Worm (Caenorhabditis elegans): ENCODE data around the gene C18A3.7.

The C18A3.7 gene

ce11 chrII:5725094-5725493 is 5.1 kb downstream of the C18A3.7 start (continued):
- no peak for TF ChIP-seq zfp-2 (tag; optimal IDR thresholded peaks at IDR 0.05)
- no peak for TF ChIP-seq ama-1 (optimal IDR thresholded peaks at IDR 0.05)
- no peak for TF ChIP-seq tra-1 (GFP tag; IDR thresholded peaks at IDR 0.05)
- TF ChIP-seq madf-5 (GFP tag; IDR thresholded peaks at IDR 0.05), result no peak
- no peak for TF ChIP-seq nhr-10 (tag; optimal IDR thresholded peaks at IDR 0.05)
- TF ChIP-seq attf-4 (tag; optimal IDR thresholded peaks at IDR 0.05), result no peak
- peak; percentile 61 for TF ChIP-seq ceh-28 (tag; optimal IDR thresholded peaks at IDR 0.05)
- no peak for TF ChIP-seq madf-9 (GFP tag; conservative IDR thresholded peaks at IDR 0.05)
- no peak for TF ChIP-seq nhr-76 (tag; optimal IDR thresholded peaks at IDR 0.05)
- no peak for TF ChIP-seq F44E2.7 (GFP tag; IDR thresholded peaks at IDR 0.05)
- peak; percentile 61 for TF ChIP-seq F37D6.2 (tag; optimal IDR thresholded peaks at IDR 0.05)
- no peak for TF ChIP-seq dmd-9 (GFP tag; IDR thresholded peaks at IDR 0.05)
- TF ChIP-seq nhr-6 (tag; optimal IDR thresholded peaks at IDR 0.05), result no peak
- no peak for TF ChIP-seq unc-39 (tag; optimal IDR thresholded peaks at IDR 0.05)
- TF ChIP-seq ceh-62 (tag; optimal IDR thresholded peaks at IDR 0.05), result no peak
- no peak for TF ChIP-seq ZK337.2 (GFP tag; IDR thresholded peaks at IDR 0.05)
- TF ChIP-seq tag-97 (GFP tag; IDR thresholded peaks at IDR 0.05), result no peak
- no peak for TF ChIP-seq nhr-237 (tag; optimal IDR thresholded peaks at IDR 0.05)
- no peak for TF ChIP-seq lin-29 (GFP tag; IDR thresholded peaks at IDR 0.05)
- TF ChIP-seq zfp-3 (GFP tag; conservative IDR thresholded peaks at IDR 0.05), result no peak
- no peak for TF ChIP-seq nhr-102 (tag; optimal IDR thresholded peaks at IDR 0.05)
- TF ChIP-seq zip-2 (tag; optimal IDR thresholded peaks at IDR 0.05), result no peak
- TF ChIP-seq fos-1 (tag; optimal IDR thresholded peaks at IDR 0.05), result no peak
- no peak for TF ChIP-seq ztf-11 (tag; optimal IDR thresholded peaks at IDR 0.05)
- TF ChIP-seq nhr-48 (tag; optimal IDR thresholded peaks at IDR 0.05), result no peak
- TF ChIP-seq dmd-6 (GFP tag; IDR thresholded peaks at IDR 0.05), result peak; percentile 21; the same call in 1 of the 2 replicates

ce11 chrII:5719848-5720247 is 10.4 kb downstream of the C18A3.7 start, which contains the start of gene damt-1:
Gene damt-1, plus strand, starts transcription at chrII:5720148.
- TF ChIP-seq hif-1 (tag; optimal IDR thresholded peaks at IDR 0.05) (no peak), unc-62 (GFP tag; optimal IDR thresholded peaks at IDR 0.05 in 1 of 2) (peak in 1 of 2 experiments; percentile 10), unc-62 (tag; optimal IDR thresholded peaks at IDR 0.05) (no peak)

- no peak for TF ChIP-seq madf-5 (GFP tag; IDR thresholded peaks at IDR 0.05)
- no peak for TF ChIP-seq spr-3 (GFP tag; optimal IDR thresholded peaks at IDR 0.05)
- no peak for TF ChIP-seq ceh-20 (GFP tag; IDR thresholded peaks at IDR 0.05)
- no peak for TF ChIP-seq daf-19 (GFP tag; conservative IDR thresholded peaks at IDR 0.05)
- TF ChIP-seq lsy-2 (tag; optimal IDR thresholded peaks at IDR 0.05), result no peak
- no peak for TF ChIP-seq hlh-30 (tag; optimal IDR thresholded peaks at IDR 0.05; ENCODE audit: insufficient read depth)
- no peak for TF ChIP-seq snpc-1.2 (GFP tag; IDR thresholded peaks at IDR 0.05)
- TF ChIP-seq egl-27 (tag; optimal IDR thresholded peaks at IDR 0.05), result no peak
- TF ChIP-seq zfp-3 (GFP tag; conservative IDR thresholded peaks at IDR 0.05), result no peak
- no peak for TF ChIP-seq dpl-1 (GFP tag; optimal IDR thresholded peaks at IDR 0.05)
- TF ChIP-seq mdl-1 (tag; optimal IDR thresholded peaks at IDR 0.05), result no peak
- no peak for TF ChIP-seq F37D6.2 (tag; optimal IDR thresholded peaks at IDR 0.05)
- no peak for TF ChIP-seq unc-130 (GFP tag; optimal IDR thresholded peaks at IDR 0.05)
- TF ChIP-seq lin-1 (GFP tag; IDR thresholded peaks at IDR 0.05), result no peak
- no peak for TF ChIP-seq hif-1 (tag; optimal IDR thresholded peaks at IDR 0.05)
- no peak for TF ChIP-seq php-3 (GFP tag; IDR thresholded peaks at IDR 0.05)
- no peak for TF ChIP-seq gei-8 (GFP tag; optimal IDR thresholded peaks at IDR 0.05)
- no peak for TF ChIP-seq madf-9 (GFP tag; conservative IDR thresholded peaks at IDR 0.05)
- TF ChIP-seq daf-12 (tag; optimal IDR thresholded peaks at IDR 0.05), result no peak
- no peak for TF ChIP-seq sdz-12 (GFP tag; optimal IDR thresholded peaks at IDR 0.05)
These were observed 12.4 kb downstream of the C18A3.7 start, which contains the start of gene zipt-3 for ce11 chrII:5717831-5718230. Gene zipt-3, plus strand, starts transcription at chrII:5718131.
